Fruit fly (Drosophila melanogaster) whole organism, prepupa: Measurements from ENCODE around the gene CG7720.
A peak's percentile ranks its signal among the peaks of the same experiment; 100 is the strongest.

Experiments used
- Blimp-1 ChIP-seq: fragments of 200-800 bp; sonication (Bioruptor generic); optimal IDR thresholded peaks from 3 replicates; lab custom pipeline; 2017; ENCODE audit warnings: missing biosample characterization, missing genetic modification characterization, mild to moderate bottlenecking, moderate library complexity, missing genetic modification reagents
- CG10631 ChIP-seq: fragments of 200-800 bp; sonication (Bioruptor generic); optimal IDR thresholded peaks from 2 replicates; lab custom pipeline; 2016; ENCODE audit warnings: missing biosample characterization, missing genetic modification characterization
- CG10669 ChIP-seq: fragments of 200-800 bp; sonication (Bioruptor generic); optimal IDR thresholded peaks from 3 replicates; lab custom pipeline; 2018; ENCODE audit warnings: missing biosample characterization, mild to moderate bottlenecking, missing genetic modification characterization, moderate library complexity
- CG3032 ChIP-seq: fragments of 200-800 bp; optimal IDR thresholded peaks from 2 replicates; lab custom pipeline; 2019; ENCODE audit warnings: missing biosample characterization, mild to moderate bottlenecking, missing genetic modification characterization, moderate library complexity
- CG32006 ChIP-seq: fragments of 200-800 bp; sonication (Bioruptor generic); optimal IDR thresholded peaks from 3 replicates; lab custom pipeline; 2017; ENCODE audit warnings: missing biosample characterization, mild to moderate bottlenecking, missing genetic modification characterization
- CG3919 ChIP-seq: fragments of 200-800 bp; sonication (Bioruptor generic); optimal IDR thresholded peaks from 3 replicates; lab custom pipeline; 2016; ENCODE audit warnings: missing biosample characterization, missing genetic modification characterization
- CG4318 ChIP-seq: fragments of 200-800 bp; sonication (Bioruptor generic); optimal IDR thresholded peaks from 3 replicates; lab custom pipeline; 2017; ENCODE audit warnings: missing biosample characterization, mild to moderate bottlenecking, missing genetic modification characterization
- CG6163 ChIP-seq: fragments of 200-800 bp; sonication (Bioruptor generic); IDR thresholded peaks from 3 replicates; pipeline ENCODE4 v1.3.6; 2022; ENCODE audit warnings: missing biosample characterization, missing genetic modification characterization
- CG6808 ChIP-seq: fragments of 200-800 bp; sonication (Bioruptor generic); optimal IDR thresholded peaks from 3 replicates; lab custom pipeline; 2017; ENCODE audit warnings: missing biosample characterization, missing genetic modification characterization, mild to moderate bottlenecking, moderate library complexity, missing genetic modification reagents
- CG8119 ChIP-seq: fragments of 200-800 bp; sonication (Bioruptor generic); IDR thresholded peaks from 3 replicates; pipeline ENCODE4 v1.3.6; 2022; ENCODE audit warnings: missing biosample characterization, missing genetic modification characterization
- Eip78C ChIP-seq: fragments of 200-800 bp; sonication (Bioruptor generic); peaks from one replicate; lab custom pipeline; 2016; ENCODE audit warnings: missing biosample characterization, missing genetic modification characterization
- Ets96B ChIP-seq: fragments of 200-800 bp; optimal IDR thresholded peaks from 2 replicates; lab custom pipeline; 2019; ENCODE audit warnings: missing biosample characterization, mild to moderate bottlenecking, missing genetic modification characterization, moderate library complexity
- Gug ChIP-seq: fragments of 200-800 bp; sonication (Bioruptor generic); IDR thresholded peaks from 2 replicates; pipeline ENCODE4 v1.3.6; 2022; ENCODE audit warnings: missing biosample characterization, missing genetic modification characterization
- Hr4 ChIP-seq: fragments of 200-800 bp; sonication (Bioruptor generic); optimal IDR thresholded peaks from 3 replicates; lab custom pipeline; 2016; ENCODE audit warnings: missing biosample characterization, missing genetic modification characterization
- Lpt ChIP-seq: fragments of 200-800 bp; sonication (Bioruptor generic); optimal IDR thresholded peaks from 3 replicates; lab custom pipeline; 2016; ENCODE audit warnings: missing biosample characterization, missing genetic modification characterization
- Met ChIP-seq: fragments of 200-800 bp; sonication (Bioruptor generic); optimal IDR thresholded peaks from 3 replicates; lab custom pipeline; 2016; ENCODE audit warnings: missing biosample characterization, missing genetic modification characterization
- OdsH ChIP-seq: fragments of 200-800 bp; sonication (Bioruptor generic); optimal IDR thresholded peaks from 3 replicates; lab custom pipeline; 2016; ENCODE audit warnings: missing biosample characterization, missing genetic modification characterization
- Sox102F ChIP-seq: fragments of 200-800 bp; sonication (Bioruptor generic); optimal IDR thresholded peaks from 2 replicates; lab custom pipeline; 2016; ENCODE audit warnings: missing biosample characterization, mild to moderate bottlenecking, missing genetic modification characterization
- Sox14 ChIP-seq: fragments of 200-800 bp; sonication (Bioruptor generic); optimal IDR thresholded peaks from 3 replicates; lab custom pipeline; 2016; ENCODE audit warnings: missing biosample characterization, missing genetic modification characterization
- achi ChIP-seq: fragments of 200-800 bp; sonication (Bioruptor generic); optimal IDR thresholded peaks from 3 replicates; lab custom pipeline; 2016; ENCODE audit warnings: missing biosample characterization, missing genetic modification characterization
- acj6 ChIP-seq: fragments of 200-800 bp; sonication (Bioruptor generic); optimal IDR thresholded peaks from 3 replicates; lab custom pipeline; 2016; ENCODE audit warnings: missing biosample characterization, missing genetic modification characterization
- cyc ChIP-seq: fragments of 200-800 bp; sonication (Bioruptor generic); optimal IDR thresholded peaks from 3 replicates; lab custom pipeline; 2016; ENCODE audit warnings: missing biosample characterization, missing genetic modification characterization
- dac ChIP-seq: fragments of 200-800 bp; sonication (Bioruptor generic); optimal IDR thresholded peaks from 2 replicates; lab custom pipeline; 2017; ENCODE audit warnings: missing biosample characterization, mild to moderate bottlenecking, missing genetic modification characterization
- eg ChIP-seq: fragments of 200-800 bp; sonication (Bioruptor generic); IDR thresholded peaks from 3 replicates; pipeline ENCODE4 v1.3.6; 2022; ENCODE audit warnings: missing biosample characterization, missing genetic modification characterization
- fd59A ChIP-seq: fragments of 200-800 bp; sonication (Bioruptor generic); optimal IDR thresholded peaks from 2 replicates; lab custom pipeline; 2017; ENCODE audit warnings: missing biosample characterization, mild to moderate bottlenecking, missing genetic modification characterization, missing genetic modification reagents
- fd85E ChIP-seq: fragments of 200-800 bp; sonication (Bioruptor generic); optimal IDR thresholded peaks from 3 replicates; lab custom pipeline; 2016; ENCODE audit warnings: missing biosample characterization, missing genetic modification characterization
- fkh ChIP-seq: fragments of 200-800 bp; sonication (Bioruptor generic); optimal IDR thresholded peaks from 3 replicates; lab custom pipeline; 2017; ENCODE audit warnings: missing biosample characterization, mild to moderate bottlenecking, missing genetic modification characterization, moderate library complexity
- net ChIP-seq: fragments of 200-800 bp; sonication (Bioruptor generic); optimal IDR thresholded peaks from 3 replicates; lab custom pipeline; 2016; ENCODE audit warnings: missing biosample characterization, missing genetic modification characterization
- pdm3 ChIP-seq: fragments of 200-800 bp; sonication (Bioruptor generic); optimal IDR thresholded peaks from 3 replicates; lab custom pipeline; 2016; ENCODE audit warnings: missing biosample characterization, missing genetic modification characterization
- salr ChIP-seq, 2 experiments: fragments of 200-800 bp; sonication (Bioruptor generic); optimal IDR thresholded peaks; 3 replicates each; lab custom pipeline; 2016 to 2018; ENCODE audit warnings: missing biosample characterization in 2 of 2, missing genetic modification characterization in 2 of 2, mild to moderate bottlenecking in 1 of 2
- ss ChIP-seq, 2 experiments: fragments of 200-800 bp; sonication (Bioruptor generic); optimal IDR thresholded peaks; 2 replicates in 1 of 2; 3 replicates in 1 of 2; lab custom pipeline; 2017 to 2018; ENCODE audit warnings: mild to moderate bottlenecking in 2 of 2, missing biosample characterization in 2 of 2, missing genetic modification characterization in 2 of 2, moderate library complexity in 1 of 2
- svp ChIP-seq: fragments of 200-800 bp; sonication (Bioruptor generic); peaks from one replicate; lab custom pipeline; 2016; ENCODE audit warnings: missing biosample characterization, missing genetic modification characterization
- topi ChIP-seq: fragments of 200-800 bp; sonication (Bioruptor generic); optimal IDR thresholded peaks from 3 replicates; lab custom pipeline; 2016; ENCODE audit warnings: missing biosample characterization, missing genetic modification characterization
- vri ChIP-seq: fragments of 200-800 bp; sonication (Bioruptor generic); optimal IDR thresholded peaks from 3 replicates; lab custom pipeline; 2016; ENCODE audit warnings: missing biosample characterization, mild to moderate bottlenecking, missing genetic modification characterization

Gene CG7720

dm6 chr3R:18796256-18796655 is 1.3 kb upstream of the CG7720 start (continued):
- TF ChIP-seq fd85E (GFP tag; lab: Kevin White, UChicago) (no peak), CG6808 (GFP tag; lab: Kevin White, UChicago) (no peak), CG6163 (GFP tag; lab: Robert Waterston, UW) (peak; percentile 48; the same call in 2 of the 3 replicates), CG8119 (GFP tag; lab: Robert Waterston, UW) (peak; percentile 76), CG10631 (GFP tag; lab: Kevin White, UChicago) (peak; percentile 33), pdm3 (peak; percentile 49), CG4318 (GFP tag; lab: Kevin White, UChicago) (peak; percentile 21), cyc (GFP tag; lab: Kevin White, UChicago) (peak; percentile 26), CG3919 (GFP tag; lab: Kevin White, UChicago) (peak; percentile 55)

dm6 chr3R:18794051-18794450 is 918 bp downstream of the CG7720 start:
- no peak for TF ChIP-seq CG10631 (GFP tag; lab: Kevin White, UChicago)
- no peak for TF ChIP-seq vri
- no peak for TF ChIP-seq acj6 (GFP tag; lab: Kevin White, UChicago)
- TF ChIP-seq CG10669 (GFP tag; lab: Kevin White, UChicago), result no peak
- no peak for TF ChIP-seq eg (GFP tag; lab: Robert Waterston, UW)
- no peak for TF ChIP-seq dac (GFP tag; lab: Kevin White, UChicago)
- TF ChIP-seq OdsH, result no peak
- no peak for TF ChIP-seq salr (GFP tag; optimal IDR thresholded peaks at IDR 0.05; lab: Kevin White, UChicago)
- TF ChIP-seq Gug (GFP tag; lab: Robert Waterston, UW), result no peak

- TF ChIP-seq net (no peak), CG3919 (GFP tag; lab: Kevin White, UChicago) (peak; percentile 35), fd59A (GFP tag; lab: Kevin White, UChicago) (peak; percentile 17), pdm3 (peak; percentile 20), Ets96B (peak; percentile 9), ss (GFP tag; optimal IDR thresholded peaks at IDR 0.05; lab: Kevin White, UChicago) (peak in 1 of 2 experiments; percentile 8), topi (GFP tag; lab: Kevin White, UChicago) (peak; percentile 10), CG10669 (GFP tag; lab: Kevin White, UChicago) (peak; percentile 24), Sox14 (GFP tag; lab: Kevin White, UChicago) (peak; percentile 10), CG3032 (tag; lab: Kevin White, UChicago) (peak; percentile 12), Hr4 (GFP tag; lab: Kevin White, UChicago) (peak; percentile 28), Blimp-1 (GFP tag; lab: Kevin White, UChicago) (no peak), OdsH (peak; percentile 26), fkh (GFP tag; lab: Kevin White, UChicago) (no peak), achi (GFP tag; lab: Kevin White, UChicago) (peak; percentile 13), Met (GFP tag; lab: Kevin White, UChicago) (peak; percentile 3), CG6808 (GFP tag; lab: Kevin White, UChicago) (peak; percentile 43), CG32006 (GFP tag; lab: Kevin White, UChicago) (peak; percentile 17), Eip78C (peak; percentile 73), eg (GFP tag; lab: Robert Waterston, UW) (0 out of 3 replicates have a peak, but pooled peaks have one; percentile 25), Sox102F (GFP tag; lab: Kevin White, UChicago) (no peak), CG4318 (GFP tag; lab: Kevin White, UChicago) (peak; percentile 28), Lpt (GFP tag; lab: Kevin White, UChicago) (no peak), svp (GFP tag; lab: Kevin White, UChicago) (peak; percentile 37)
These were observed 4.3 kb downstream of the CG7720 start for dm6 chr3R:18790619-18791018.
